Worm (Caenorhabditis elegans) whole organism, early embryonic: ENCODE data around the gene F59F5.3.

ENCODE experiments used
- ama-1 ChIP-seq: fragments of 150-350 bp; optimal IDR thresholded peaks from 2 replicates; lab custom pipeline; 2014
- ets-7 ChIP-seq: sonication (generic microtip); optimal IDR thresholded peaks from 2 replicates; lab custom pipeline; 2016; ENCODE audit warnings: missing genotype, missing genetic modification characterization, missing compliant biosample characterization
- flt-1 ChIP-seq: fragments of 200-800 bp; sonication (Bioruptor generic); IDR thresholded peaks from 2 replicates; pipeline ENCODE4 v1.3.6; 2022; ENCODE audit warnings: missing genetic modification characterization, missing compliant biosample characterization
- hmbx-1 ChIP-seq: sonication (generic microtip); optimal IDR thresholded peaks from 2 replicates; lab custom pipeline; 2016; ENCODE audit warnings: mild to moderate bottlenecking, missing genetic modification characterization, missing compliant biosample characterization
- hnd-1 ChIP-seq: sonication (generic microtip); optimal IDR thresholded peaks from 2 replicates; lab custom pipeline; 2016; ENCODE audit warnings: missing genetic modification characterization, missing compliant biosample characterization
- sea-1 ChIP-seq: fragments of 200-800 bp; sonication (Bioruptor generic); conservative IDR thresholded peaks from 2 replicates; pipeline ENCODE4 v1.3.6; 2022; ENCODE audit warnings: missing genetic modification characterization, missing compliant biosample characterization
- tbx-37 ChIP-seq: fragments of 200-800 bp; sonication (Bioruptor generic); conservative IDR thresholded peaks from 2 replicates; pipeline ENCODE4 v1.3.6; 2022; ENCODE audit warnings: missing genetic modification reagents, missing genetic modification characterization, missing compliant biosample characterization
- tra-4 ChIP-seq: sonication (generic microtip); optimal IDR thresholded peaks from 2 replicates; lab custom pipeline; 2017; ENCODE audit warnings: missing genetic modification characterization, missing compliant biosample characterization

DNA sequence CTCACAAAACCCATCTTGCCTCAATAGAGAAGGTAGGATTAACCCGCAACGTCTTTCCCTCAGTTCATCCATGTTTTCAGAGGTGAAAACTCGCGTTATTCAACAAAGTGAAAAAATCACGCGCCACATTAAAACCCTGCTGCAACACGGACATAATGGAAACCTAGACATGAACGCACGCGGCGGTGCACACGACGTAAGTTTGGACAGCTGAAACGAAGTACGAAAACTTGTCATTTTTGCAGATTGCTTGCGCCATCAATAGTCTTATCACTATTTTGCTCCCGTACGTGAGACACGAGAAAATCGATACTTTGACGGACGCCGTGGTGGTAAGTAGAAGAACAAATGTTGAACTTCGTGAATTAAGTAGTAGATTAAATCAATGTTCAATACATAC, 14.8 kb downstream of the F59F5.3 start:
- TF ChIP-seq sea-1 (GFP tag; lab: Robert Waterston, UW) (no peak), ama-1 (lab: Kevin White, UChicago) (no peak), hnd-1 (tag; lab: Kevin White, UChicago) (no peak), flt-1 (no peak), tra-4 (no peak), tbx-37 (GFP tag; lab: Robert Waterston, UW) (no peak), hmbx-1 (tag; lab: Kevin White, UChicago) (no peak), ets-7 (tag; lab: Kevin White, UChicago) (no peak)
